Worm (Caenorhabditis elegans) whole organism, L2 larva: ENCODE measurements around the gene F31B9.7.

Experiments
- ama-1 ChIP-seq: fragments of 150-350 bp; optimal IDR thresholded peaks from 2 replicates; lab custom pipeline; 2018; ENCODE audit warnings: inconsistent platforms
- ceh-82 ChIP-seq: fragments of 150-350 bp; optimal IDR thresholded peaks from 2 replicates; lab custom pipeline; 2014; ENCODE audit warnings: missing biosample characterization, missing genetic modification characterization
- nhr-237 ChIP-seq: fragments of 150-350 bp; optimal IDR thresholded peaks from 2 replicates; lab custom pipeline; 2014; ENCODE audit warnings: missing biosample characterization, missing genetic modification characterization
- unc-39 ChIP-seq: fragments of 150-350 bp; optimal IDR thresholded peaks from 2 replicates; lab custom pipeline; 2014; ENCODE audit warnings: missing biosample characterization, missing genetic modification characterization
- unc-62 ChIP-seq: fragments of 150-350 bp; optimal IDR thresholded peaks from 2 replicates; lab custom pipeline; 2014; ENCODE audit warnings: missing biosample characterization, missing genetic modification reagents, missing genetic modification characterization

DNA sequence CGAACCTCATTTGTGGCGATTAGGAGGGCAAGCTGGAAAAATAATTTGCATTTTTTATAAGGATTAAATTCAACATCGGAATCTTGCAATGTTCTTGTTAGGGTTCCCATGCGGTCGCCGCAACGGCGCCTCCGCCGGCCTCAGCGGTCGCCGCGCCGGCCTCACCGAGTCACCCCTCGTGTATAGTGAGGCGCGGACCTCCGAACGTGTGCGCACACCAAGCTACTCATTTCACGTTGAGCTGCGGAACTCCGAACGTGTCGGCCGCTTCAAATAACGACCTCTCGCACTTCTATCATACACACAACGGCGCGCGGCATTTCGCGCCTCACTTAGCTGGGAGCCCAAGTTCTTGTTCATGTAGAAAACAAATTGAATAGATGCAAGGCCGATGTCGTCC lies 18.4 kb downstream of the F31B9.7 start:
- TF ChIP-seq unc-39 (tag; lab: Kevin White, UChicago) (no peak), ceh-82 (tag; lab: Kevin White, UChicago) (no peak), ama-1 (no peak), unc-62 (GFP tag; lab: Kevin White, UChicago) (no peak), nhr-237 (tag; lab: Kevin White, UChicago) (no peak)
